Fruit fly (Drosophila melanogaster): Measurements from ENCODE around the gene CG5280.

dm6 chr3L:8996173-8996767, 6.2 kb upstream of the CG5280 start:
- no peak for TF ChIP-seq CG8478 (optimal IDR thresholded peaks at IDR 0.05)
- no peak for TF ChIP-seq CTCF (optimal IDR thresholded peaks at IDR 0.05)

Measured in S2 (cell line).